Worm (Caenorhabditis elegans) whole organism, L2 larva: ENCODE results near the gene srw-54.

Experiments used
- ama-1 ChIP-seq: fragments of 150-350 bp; optimal IDR thresholded peaks from 2 replicates; lab custom pipeline; 2018; ENCODE audit warnings: inconsistent platforms
- fos-1 ChIP-seq: fragments of 150-350 bp; optimal IDR thresholded peaks from 2 replicates; lab custom pipeline; 2014; ENCODE audit warnings: missing biosample characterization, missing genetic modification characterization
- mdl-1 ChIP-seq, 2 experiments: fragments of 150-350 bp in 1 of 2; sonication (generic microtip) in 1 of 2; optimal IDR thresholded peaks; 2 replicates each; lab custom pipeline; 2017; ENCODE audit warnings: missing biosample characterization in 2 of 2, missing genetic modification characterization in 2 of 2
- nhr-25 ChIP-seq: fragments of 150-350 bp; sonication (generic microtip); optimal IDR thresholded peaks from 3 replicates; lab custom pipeline; 2014; ENCODE audit warnings: missing biosample characterization, missing genetic modification characterization
- snpc-4 ChIP-seq: fragments of 150-350 bp; optimal IDR thresholded peaks from 2 replicates; lab custom pipeline; 2014; ENCODE audit warnings: missing biosample characterization, missing genetic modification characterization
- unc-39 ChIP-seq: fragments of 150-350 bp; optimal IDR thresholded peaks from 2 replicates; lab custom pipeline; 2014; ENCODE audit warnings: missing biosample characterization, missing genetic modification characterization
- zag-1 ChIP-seq: fragments of 150-350 bp; optimal IDR thresholded peaks from 2 replicates; lab custom pipeline; 2014; ENCODE audit warnings: missing biosample characterization, missing genetic modification characterization

DNA sequence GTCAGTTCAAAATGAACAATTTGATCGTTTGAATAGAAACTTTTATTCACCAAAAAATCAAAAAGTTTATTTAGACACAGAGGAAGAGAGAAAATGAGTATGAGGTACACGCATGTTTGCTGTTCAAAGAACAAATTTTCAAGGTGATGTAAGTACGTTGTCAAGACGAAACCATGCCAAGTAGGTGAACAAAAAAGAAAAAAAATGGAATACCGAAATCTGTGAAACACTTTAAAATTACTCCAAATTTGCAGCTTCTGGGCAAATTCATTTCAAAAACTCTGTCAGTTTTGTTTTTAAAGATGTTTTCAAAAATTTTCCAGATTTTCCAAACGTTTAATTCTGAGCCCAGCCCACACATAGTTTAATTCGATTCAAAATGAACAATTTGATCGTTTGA, 30.7 kb upstream of the srw-54 start, which contains the start of gene nhr-271:
- TF ChIP-seq unc-39 (tag; lab: Kevin White, UChicago): no peak
- no peak for TF ChIP-seq ama-1
- no peak for TF ChIP-seq nhr-25 (tag; lab: Kevin White, UChicago)
- no peak for TF ChIP-seq zag-1 (tag; lab: Kevin White, UChicago)
- TF ChIP-seq fos-1 (tag; lab: Kevin White, UChicago): no peak
- no peak for TF ChIP-seq snpc-4 (tag; lab: Kevin White, UChicago)
- no peak for TF ChIP-seq mdl-1 (tag; optimal IDR thresholded peaks at IDR 0.05; lab: Kevin White, UChicago)
